Fruit fly (Drosophila melanogaster) whole organism, prepupa: ENCODE measurements around the gene MED24.

Source experiments
- CG11902 ChIP-seq: fragments of 200-800 bp; sonication (Bioruptor generic); optimal IDR thresholded peaks from 3 replicates; lab custom pipeline; 2016; ENCODE audit warnings: missing biosample characterization, missing genetic modification characterization
- Hr38 ChIP-seq: sonication (Bioruptor generic); optimal IDR thresholded peaks from 2 replicates; lab custom pipeline; 2016; ENCODE audit warnings: missing biosample characterization, missing genetic modification characterization
- Hr4 ChIP-seq: fragments of 200-800 bp; sonication (Bioruptor generic); optimal IDR thresholded peaks from 3 replicates; lab custom pipeline; 2016; ENCODE audit warnings: missing biosample characterization, missing genetic modification characterization
- OdsH ChIP-seq: fragments of 200-800 bp; sonication (Bioruptor generic); optimal IDR thresholded peaks from 3 replicates; lab custom pipeline; 2016; ENCODE audit warnings: missing biosample characterization, missing genetic modification characterization
- Smox ChIP-seq: fragments of 200-800 bp; sonication (Bioruptor generic); optimal IDR thresholded peaks from 3 replicates; lab custom pipeline; 2016; ENCODE audit warnings: missing biosample characterization, missing genetic modification characterization
- lz ChIP-seq: fragments of 200-800 bp; sonication (Bioruptor generic); optimal IDR thresholded peaks from 3 replicates; lab custom pipeline; 2016; ENCODE audit warnings: missing biosample characterization, missing genetic modification characterization

dm6 chr3L:8187397-8187811 is 3.7 kb upstream of the MED24 start:
- TF ChIP-seq Smox (GFP tag; lab: Kevin White, UChicago) (no peak), Hr38 (GFP tag; lab: Kevin White, UChicago) (no peak), Hr4 (no peak), lz (GFP tag; lab: Kevin White, UChicago) (no peak), CG11902 (GFP tag; lab: Kevin White, UChicago) (no peak), OdsH (GFP tag; lab: Kevin White, UChicago) (no peak)
